Worm (Caenorhabditis elegans) whole organism, L4 larva: ENCODE results near the gene lin-52.

Experiments
- Y5F2A.4 ChIP-seq: fragments of 200-800 bp; sonication (Bioruptor generic); optimal IDR thresholded peaks from 2 replicates; lab custom pipeline; 2018; ENCODE audit warnings: mild to moderate bottlenecking, missing genetic modification characterization, missing compliant biosample characterization
- dmd-6 ChIP-seq: fragments of 200-800 bp; sonication (Bioruptor generic); IDR thresholded peaks from 2 replicates; pipeline ENCODE4 v1.3.6; 2022; ENCODE audit warnings: missing genetic modification reagents, missing genetic modification characterization, missing compliant biosample characterization
- egl-27 ChIP-seq: sonication (generic microtip); optimal IDR thresholded peaks from 3 replicates; lab custom pipeline; 2017; ENCODE audit warnings: missing biosample characterization, missing genetic modification reagents, missing genetic modification characterization
- lin-13 ChIP-seq: fragments of 150-350 bp; optimal IDR thresholded peaks from 2 replicates; lab custom pipeline; 2014; ENCODE audit warnings: missing biosample characterization, missing genetic modification reagents, missing genetic modification characterization
- lin-39 ChIP-seq: fragments of 150-350 bp; optimal IDR thresholded peaks from 2 replicates; lab custom pipeline; 2014; ENCODE audit warnings: missing biosample characterization, missing genetic modification reagents, missing genetic modification characterization
- lsy-2 ChIP-seq, 2 experiments: fragments of 150-350 bp in 1 of 2; sonication (generic microtip) in 1 of 2; optimal IDR thresholded peaks; 2 replicates each; lab custom pipeline; 2014 to 2017; ENCODE audit warnings: missing biosample characterization in 2 of 2, missing genetic modification characterization in 2 of 2
- madf-9 ChIP-seq: fragments of 200-800 bp; sonication (Bioruptor generic); conservative IDR thresholded peaks from 2 replicates; pipeline ENCODE4 v1.3.6; 2022; ENCODE audit warnings: missing genetic modification reagents, missing genetic modification characterization, missing compliant biosample characterization
- mes-2 ChIP-seq: sonication (generic microtip); optimal IDR thresholded peaks from 2 replicates; lab custom pipeline; 2016; ENCODE audit warnings: missing genotype, mild to moderate bottlenecking, missing genetic modification characterization, missing compliant biosample characterization; ENCODE audit not compliant: poor library complexity, severe bottlenecking
- nhr-42 ChIP-seq: fragments of 200-800 bp; sonication (Bioruptor generic); IDR thresholded peaks from 2 replicates; pipeline ENCODE4 v1.3.6; 2022; ENCODE audit warnings: missing genetic modification characterization, missing compliant biosample characterization
- nhr-76 ChIP-seq: fragments of 150-350 bp; optimal IDR thresholded peaks from 2 replicates; lab custom pipeline; 2014; ENCODE audit warnings: missing biosample characterization, missing genetic modification characterization
- nhr-77 ChIP-seq: fragments of 150-350 bp; optimal IDR thresholded peaks from 2 replicates; lab custom pipeline; 2014; ENCODE audit warnings: missing biosample characterization, missing genetic modification characterization
- snpc-4 ChIP-seq: fragments of 150-350 bp; optimal IDR thresholded peaks from 2 replicates; lab custom pipeline; 2014; ENCODE audit warnings: missing biosample characterization, missing genetic modification characterization
- unc-39 ChIP-seq: sonication (generic microtip); optimal IDR thresholded peaks from 2 replicates; lab custom pipeline; 2017; ENCODE audit warnings: missing biosample characterization, missing genetic modification characterization

DNA sequence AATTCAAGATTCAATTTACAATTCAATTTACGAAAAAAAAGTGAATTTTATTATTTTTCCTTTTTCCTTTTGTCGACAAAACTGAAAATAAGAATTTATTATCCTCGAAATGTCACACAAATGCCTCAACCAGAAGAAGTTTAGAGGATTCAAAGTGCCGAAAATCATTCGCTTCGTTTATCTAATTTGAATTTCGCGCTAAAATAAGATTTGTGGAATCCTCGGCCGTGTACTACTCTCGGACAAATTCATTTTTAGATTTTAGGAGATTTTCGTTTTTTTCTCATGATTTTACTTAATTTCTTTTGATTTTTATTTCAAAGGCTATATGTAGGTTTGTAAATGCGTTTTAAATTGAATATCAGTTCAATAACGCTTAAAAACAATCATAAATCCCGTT lies 24.1 kb upstream of the lin-52 start:
- no peak for TF ChIP-seq unc-39 (tag; lab: Kevin White, UChicago)
- TF ChIP-seq lin-39 (tag; lab: Kevin White, UChicago) = no peak
- TF ChIP-seq Y5F2A.4 (GFP tag; lab: Kevin White, UChicago) = no peak
- no peak for TF ChIP-seq lsy-2 (tag; optimal IDR thresholded peaks at IDR 0.05; lab: Kevin White, UChicago)
- no peak for TF ChIP-seq nhr-77
- no peak for TF ChIP-seq lin-13 (GFP tag; lab: Kevin White, UChicago)
- TF ChIP-seq nhr-76 = no peak
- no peak for TF ChIP-seq egl-27
- TF ChIP-seq snpc-4 = no peak
- no peak for TF ChIP-seq dmd-6 (GFP tag; lab: Robert Waterston, UW)
- no peak for TF ChIP-seq nhr-42 (GFP tag; lab: Robert Waterston, UW)
- TF ChIP-seq madf-9 (GFP tag; lab: Robert Waterston, UW) = no peak
- TF ChIP-seq mes-2 (tag; lab: Kevin White, UChicago) = peak; percentile 38
